Worm (Caenorhabditis elegans) whole organism, L1 larva: ENCODE results near the gene R07H5.16.

Experiments
- C04F5.9 ChIP-seq: sonication (generic microtip); optimal IDR thresholded peaks from 2 replicates; lab custom pipeline; 2016; ENCODE audit warnings: missing genetic modification characterization, missing compliant biosample characterization
- aha-1 ChIP-seq: fragments of 150-350 bp; optimal IDR thresholded peaks from 2 replicates; lab custom pipeline; 2014; ENCODE audit warnings: missing biosample characterization, missing genetic modification characterization
- aly-2 ChIP-seq: fragments of 150-350 bp; optimal IDR thresholded peaks from 2 replicates; lab custom pipeline; 2014; ENCODE audit warnings: missing biosample characterization, missing genetic modification characterization
- blmp-1 ChIP-seq: fragments of 150-350 bp; optimal IDR thresholded peaks from 2 replicates; lab custom pipeline; 2014; ENCODE audit warnings: missing biosample characterization, missing genetic modification characterization
- ceh-8 ChIP-seq: fragments of 200-800 bp; sonication (Bioruptor generic); optimal IDR thresholded peaks from 2 replicates; lab custom pipeline; 2018; ENCODE audit warnings: mild to moderate bottlenecking, missing genetic modification characterization, moderate library complexity, missing compliant biosample characterization
- ceh-82 ChIP-seq, 3 experiments: fragments of 150-350 bp in 1 of 3; sonication (generic microtip) in 2 of 3; optimal IDR thresholded peaks; 2 replicates each; lab custom pipeline; 2014 to 2017; ENCODE audit warnings: missing biosample characterization in 3 of 3, missing genetic modification characterization in 3 of 3
- dpl-1 ChIP-seq, 3 experiments: fragments of 150-350 bp in 2 of 3; sonication (generic microtip) in 1 of 3; optimal IDR thresholded peaks; 2 replicates each; lab custom pipeline; 2014 to 2017; ENCODE audit warnings: missing biosample characterization in 3 of 3, missing genetic modification characterization in 3 of 3, missing genetic modification reagents in 3 of 3
- dsc-1 ChIP-seq: sonication (generic microtip); optimal IDR thresholded peaks from 2 replicates; lab custom pipeline; 2016; ENCODE audit warnings: mild to moderate bottlenecking, missing genetic modification characterization, missing compliant biosample characterization
- efl-1 ChIP-seq, 4 experiments: fragments of 150-350 bp; optimal IDR thresholded peaks in 3 of 4; peaks in 1 of 4; 1 replicate in 1 of 4; 2 replicates in 3 of 4; lab custom pipeline; 2014; ENCODE audit warnings: missing biosample characterization in 2 of 4, missing genetic modification characterization in 2 of 4, missing genetic modification reagents in 2 of 4
- egl-13 ChIP-seq: sonication (generic microtip); optimal IDR thresholded peaks from 2 replicates; lab custom pipeline; 2016; ENCODE audit warnings: missing genotype, missing genetic modification reagents, missing genetic modification characterization, missing compliant biosample characterization
- fkh-10 ChIP-seq: sonication (generic microtip); optimal IDR thresholded peaks from 2 replicates; lab custom pipeline; 2017; ENCODE audit warnings: missing biosample characterization, missing genetic modification reagents, missing genetic modification characterization
- fkh-8 ChIP-seq: sonication (generic microtip); optimal IDR thresholded peaks from 2 replicates; lab custom pipeline; 2016; ENCODE audit warnings: mild to moderate bottlenecking, missing genetic modification characterization, missing compliant biosample characterization
- fos-1 ChIP-seq: fragments of 150-350 bp; optimal IDR thresholded peaks from 2 replicates; lab custom pipeline; 2014; ENCODE audit warnings: missing biosample characterization, missing genetic modification characterization
- hpl-2 ChIP-seq: fragments of 150-350 bp; optimal IDR thresholded peaks from 2 replicates; lab custom pipeline; 2014; ENCODE audit warnings: missing biosample characterization, missing genetic modification reagents, missing genetic modification characterization
- isw-1 ChIP-seq: fragments of 200-800 bp; sonication (Bioruptor generic); IDR thresholded peaks from 2 replicates; pipeline ENCODE4 v1.3.6; 2022; ENCODE audit warnings: missing genetic modification characterization, missing compliant biosample characterization
- jun-1 ChIP-seq: fragments of 150-350 bp; optimal IDR thresholded peaks from 2 replicates; lab custom pipeline; 2014; ENCODE audit warnings: missing biosample characterization, missing genetic modification reagents, missing genetic modification characterization
- lin-13 ChIP-seq: fragments of 150-350 bp; optimal IDR thresholded peaks from 2 replicates; lab custom pipeline; 2014; ENCODE audit warnings: missing biosample characterization, missing genetic modification reagents, missing genetic modification characterization
- lin-39 ChIP-seq: fragments of 150-350 bp; optimal IDR thresholded peaks from 2 replicates; lab custom pipeline; 2014; ENCODE audit warnings: missing biosample characterization, missing genetic modification reagents, missing genetic modification characterization
- lir-3 ChIP-seq: sonication (generic microtip); optimal IDR thresholded peaks from 2 replicates; lab custom pipeline; 2016; ENCODE audit warnings: mild to moderate bottlenecking, missing genetic modification characterization, moderate library complexity, missing compliant biosample characterization; ENCODE audit not compliant: poor library complexity
- mab-9 ChIP-seq: fragments of 200-800 bp; sonication (Bioruptor generic); IDR thresholded peaks from 2 replicates; pipeline ENCODE4 v1.3.6; 2022; ENCODE audit warnings: missing genetic modification reagents, missing genetic modification characterization, missing compliant biosample characterization
- mef-2 ChIP-seq: fragments of 150-350 bp; optimal IDR thresholded peaks from 2 replicates; lab custom pipeline; 2014; ENCODE audit warnings: missing biosample characterization, missing genetic modification characterization
- mep-1 ChIP-seq: fragments of 150-350 bp; optimal IDR thresholded peaks from 2 replicates; lab custom pipeline; 2014; ENCODE audit warnings: missing biosample characterization, missing genetic modification characterization
- nhr-11 ChIP-seq: fragments of 150-350 bp; optimal IDR thresholded peaks from 2 replicates; lab custom pipeline; 2014; ENCODE audit warnings: missing biosample characterization, missing genetic modification characterization
- nhr-19 ChIP-seq: fragments of 200-800 bp; sonication (Bioruptor generic); conservative IDR thresholded peaks from 2 replicates; pipeline ENCODE4 v1.3.6; 2022; ENCODE audit warnings: missing genetic modification characterization, missing compliant biosample characterization
- nhr-20 ChIP-seq: sonication (generic microtip); optimal IDR thresholded peaks from 2 replicates; lab custom pipeline; 2016; ENCODE audit warnings: mild to moderate bottlenecking, missing genetic modification characterization, missing compliant biosample characterization
- nhr-47 ChIP-seq: sonication (generic microtip); optimal IDR thresholded peaks from 2 replicates; lab custom pipeline; 2016; ENCODE audit warnings: mild to moderate bottlenecking, missing genetic modification characterization, moderate library complexity, missing compliant biosample characterization
- nhr-71 ChIP-seq: sonication (generic microtip); optimal IDR thresholded peaks from 2 replicates; lab custom pipeline; 2016; ENCODE audit warnings: mild to moderate bottlenecking, missing genetic modification characterization, moderate library complexity, missing compliant biosample characterization
- nhr-77 ChIP-seq: fragments of 150-350 bp; optimal IDR thresholded peaks from 2 replicates; lab custom pipeline; 2014; ENCODE audit warnings: missing biosample characterization, missing genetic modification characterization
- nhr-85 ChIP-seq: sonication (generic microtip); peaks from one replicate; lab custom pipeline; 2016; ENCODE audit warnings: missing genetic modification characterization, inconsistent platforms, missing compliant biosample characterization
- pag-3 ChIP-seq: sonication (generic microtip); optimal IDR thresholded peaks from 2 replicates; lab custom pipeline; 2017; ENCODE audit warnings: missing genetic modification characterization, mild to moderate bottlenecking, missing compliant biosample characterization, antibody characterized with exemption, borderline replicate concordance; ENCODE audit not compliant: insufficient read depth
- pax-3 ChIP-seq: fragments of 200-800 bp; sonication (Bioruptor generic); optimal IDR thresholded peaks from 2 replicates; lab custom pipeline; 2018; ENCODE audit warnings: mild to moderate bottlenecking, missing genetic modification characterization, moderate library complexity, missing compliant biosample characterization
- rnt-1 ChIP-seq: sonication (generic microtip); optimal IDR thresholded peaks from 2 replicates; lab custom pipeline; 2016; ENCODE audit warnings: mild to moderate bottlenecking, missing genetic modification characterization, moderate library complexity, missing compliant biosample characterization
- snpc-4 ChIP-seq: fragments of 150-350 bp; optimal IDR thresholded peaks from 2 replicates; lab custom pipeline; 2014; ENCODE audit warnings: missing biosample characterization, missing genetic modification characterization
- snu-23 ChIP-seq: sonication (generic microtip); optimal IDR thresholded peaks from 2 replicates; lab custom pipeline; 2016; ENCODE audit warnings: missing genetic modification characterization, missing compliant biosample characterization
- sox-4 ChIP-seq: sonication (generic microtip); optimal IDR thresholded peaks from 2 replicates; lab custom pipeline; 2016; ENCODE audit warnings: missing genetic modification characterization, missing compliant biosample characterization
- sup-37 ChIP-seq: fragments of 200-800 bp; sonication (Bioruptor generic); optimal IDR thresholded peaks from 2 replicates; lab custom pipeline; 2018; ENCODE audit warnings: mild to moderate bottlenecking, missing genetic modification characterization, missing compliant biosample characterization
- swsn-7 ChIP-seq: sonication (generic microtip); optimal IDR thresholded peaks from 2 replicates; lab custom pipeline; 2016; ENCODE audit warnings: missing genetic modification characterization, missing compliant biosample characterization
- unc-130 ChIP-seq: fragments of 150-350 bp; optimal IDR thresholded peaks from 2 replicates; lab custom pipeline; 2017; ENCODE audit warnings: missing biosample characterization, missing genetic modification characterization, inconsistent platforms
- unc-86 ChIP-seq: sonication (generic microtip); optimal IDR thresholded peaks from 2 replicates; lab custom pipeline; 2016; ENCODE audit warnings: missing genetic modification characterization, missing compliant biosample characterization
- unc-98 ChIP-seq: fragments of 200-800 bp; sonication (Bioruptor generic); IDR thresholded peaks from 2 replicates; pipeline ENCODE4 v1.3.6; 2022; ENCODE audit warnings: missing genetic modification characterization, missing compliant biosample characterization
- xbp-1 ChIP-seq: sonication (generic microtip); optimal IDR thresholded peaks from 2 replicates; lab custom pipeline; 2016; ENCODE audit warnings: missing genetic modification characterization, missing compliant biosample characterization
- zag-1 ChIP-seq: fragments of 150-350 bp; optimal IDR thresholded peaks from 2 replicates; lab custom pipeline; 2014; ENCODE audit warnings: missing biosample characterization, missing genetic modification characterization
- ztf-4 ChIP-seq: fragments of 150-350 bp; optimal IDR thresholded peaks from 2 replicates; lab custom pipeline; 2014; ENCODE audit warnings: missing biosample characterization, missing genetic modification characterization

Gene R07H5.16

DNA sequence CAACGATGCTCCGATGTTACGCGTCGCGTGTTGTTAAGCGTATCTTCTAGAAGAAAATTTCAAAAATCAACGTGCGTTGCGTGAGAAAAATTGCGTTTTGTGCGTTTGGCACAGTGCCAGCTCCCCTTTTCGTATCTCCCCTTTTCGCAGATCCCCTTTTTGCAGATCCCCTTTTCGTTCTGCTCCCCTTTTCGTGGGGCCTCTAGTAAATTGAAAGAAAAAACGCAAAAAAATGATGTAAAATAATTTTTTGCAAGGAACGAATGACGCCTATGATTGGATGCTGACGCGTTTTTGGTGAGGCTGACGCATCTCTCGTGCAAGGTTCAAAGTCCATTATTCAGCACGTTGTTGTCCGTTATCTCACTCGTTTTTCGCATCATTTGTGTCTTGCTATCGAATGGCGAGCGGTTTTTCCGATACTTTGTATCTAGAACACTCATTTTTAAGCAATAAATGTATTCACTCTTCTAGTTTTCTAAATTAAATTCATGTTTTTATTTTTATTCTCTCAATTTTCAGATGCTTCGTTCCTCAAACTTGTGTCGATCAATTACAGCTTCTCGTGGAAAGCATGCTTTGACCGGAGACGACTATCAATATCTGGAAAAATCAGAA lies 19.9 kb upstream of the R07H5.16 start, which contains the start of gene cpt-2 (continued):
- TF ChIP-seq efl-1 (optimal IDR thresholded peaks at IDR 0.05; lab: Kevin White, UChicago) (peak; percentile 81 to 86), efl-1 (GFP tag; optimal IDR thresholded peaks at IDR 0.05 in 1 of 2; lab: Kevin White, UChicago) (peak; percentile 80 to 98), nhr-71 (peak; percentile 94), sox-4 (peak; percentile 75), blmp-1 (tag; lab: Kevin White, UChicago) (peak; percentile 56), xbp-1 (peak; percentile 91), sup-37 (GFP tag; lab: Kevin White, UChicago) (peak; percentile 46), mep-1 (tag; lab: Kevin White, UChicago) (peak; percentile 91), swsn-7 (peak; percentile 91), ceh-82 (tag; optimal IDR thresholded peaks at IDR 0.05; lab: Kevin White, UChicago) (peak; percentile 77 to 93 (median 89)), ceh-8 (GFP tag; lab: Kevin White, UChicago) (peak; percentile 91), dpl-1 (GFP tag; optimal IDR thresholded peaks at IDR 0.05; lab: Kevin White, UChicago) (peak; percentile 67 to 82 (median 81)), fkh-10 (GFP tag; lab: Kevin White, UChicago) (peak; percentile 75), nhr-19 (GFP tag; lab: Robert Waterston, UW) (peak; percentile 95), nhr-85 (peak; percentile 88), C04F5.9 (tag; lab: Kevin White, UChicago) (peak; percentile 58), egl-13 (tag; lab: Kevin White, UChicago) (peak; percentile 77), unc-98 (GFP tag; lab: Robert Waterston, UW) (peak; percentile 76), nhr-47 (peak; percentile 96), fkh-8 (peak; percentile 79), fos-1 (peak; percentile 77), lin-13 (GFP tag; lab: Kevin White, UChicago) (peak; percentile 84), lin-39 (peak; percentile 86), aha-1 (tag; lab: Kevin White, UChicago) (peak; percentile 16), hpl-2 (GFP tag; lab: Kevin White, UChicago) (peak; percentile 66), mab-9 (peak; percentile 89), zag-1 (tag; lab: Kevin White, UChicago) (peak; percentile 80), aly-2 (tag; lab: Kevin White, UChicago) (peak; percentile 54), nhr-20 (tag; lab: Kevin White, UChicago) (peak; percentile 92), mef-2 (tag; lab: Kevin White, UChicago) (peak; percentile 20), dsc-1 (peak; percentile 91), pax-3 (tag; lab: Kevin White, UChicago) (peak; percentile 72), nhr-77 (peak; percentile 66), snpc-4 (tag; lab: Kevin White, UChicago) (peak; percentile 79), isw-1 (GFP tag; lab: Robert Waterston, UW) (peak; percentile 92), nhr-11 (tag; lab: Kevin White, UChicago) (peak; percentile 83), rnt-1 (tag; lab: Kevin White, UChicago) (peak; percentile 93), unc-86 (peak; percentile 85), ztf-4 (tag; lab: Kevin White, UChicago) (peak; percentile 64), jun-1 (tag; lab: Kevin White, UChicago) (peak; percentile 85), unc-130 (tag; lab: Kevin White, UChicago) (peak; percentile 94), lir-3 (tag; lab: Kevin White, UChicago) (peak; percentile 81), snu-23 (GFP tag; lab: Kevin White, UChicago) (peak; percentile 93)

DNA sequence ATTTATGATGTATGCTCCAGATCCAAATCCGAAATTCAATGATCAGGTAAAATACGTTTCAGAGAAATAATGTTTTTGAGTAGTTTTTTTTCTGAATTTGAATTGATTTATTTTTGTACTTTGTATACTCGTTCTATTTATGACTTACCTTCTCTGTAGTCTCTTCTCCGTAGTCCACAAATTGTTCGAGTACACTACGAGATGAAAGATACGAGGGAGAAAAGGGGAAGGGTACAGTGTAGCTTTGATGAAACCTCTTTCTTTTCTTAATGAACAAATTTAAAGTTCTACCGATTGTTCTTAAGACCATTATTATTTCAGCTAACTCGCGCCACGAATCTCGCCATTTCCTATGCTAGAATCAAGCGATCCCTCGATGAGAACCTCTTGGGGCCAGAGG lies 19.1 kb upstream of the R07H5.16 start:
- TF ChIP-seq mep-1 (tag; lab: Kevin White, UChicago) (peak; percentile 4), pag-3 (tag; lab: Kevin White, UChicago) (no peak)
